Worm (Caenorhabditis elegans): ENCODE results near the gene F57A8.1.
A peak's percentile ranks its signal among the peaks of the same experiment; 100 is the strongest.

ce11 chrV:10042254-10042653, 5.1 kb downstream of the F57A8.1 start:
- TF ChIP-seq ztf-11 (tag; optimal IDR thresholded peaks at IDR 0.05) (no peak), unc-39 (tag; optimal IDR thresholded peaks at IDR 0.05) (no peak), unc-62 (GFP tag; optimal IDR thresholded peaks at IDR 0.05) (peak; percentile 21), R02D3.7 (tag; optimal IDR thresholded peaks at IDR 0.05) (peak; percentile 43), snpc-4 (tag; optimal IDR thresholded peaks at IDR 0.05) (peak; percentile 34)
